Worm (Caenorhabditis elegans) whole organism, mixed stage, embryonic: ENCODE measurements around the gene Y105C5A.1274.
"Not testable (repeated sequence)": the region's sequence is repeated elsewhere in the genome, so short reads cannot be mapped to it uniquely, and the experiment has no call there.

Experiments
- bed-3 ChIP-seq: fragments of 200-800 bp; sonication (Bioruptor generic); optimal IDR thresholded peaks from 3 replicates; lab custom pipeline; 2018; ENCODE audit warnings: mild to moderate bottlenecking, missing genetic modification characterization, moderate library complexity, missing compliant biosample characterization
- blmp-1 ChIP-seq: fragments of 150-350 bp; optimal IDR thresholded peaks from 2 replicates; lab custom pipeline; 2014; ENCODE audit warnings: missing biosample characterization, missing genetic modification characterization
- ceh-39 ChIP-seq: fragments of 150-350 bp; optimal IDR thresholded peaks from 2 replicates; lab custom pipeline; 2014; ENCODE audit warnings: missing biosample characterization, missing genetic modification characterization
- ceh-43 ChIP-seq: fragments of 200-800 bp; sonication (Bioruptor generic); optimal IDR thresholded peaks from 2 replicates; lab custom pipeline; 2018; ENCODE audit warnings: mild to moderate bottlenecking, missing genetic modification characterization, moderate library complexity, missing compliant biosample characterization
- ces-1 ChIP-seq: fragments of 150-350 bp; optimal IDR thresholded peaks from 2 replicates; lab custom pipeline; 2014; ENCODE audit warnings: missing biosample characterization, missing genetic modification reagents, missing genetic modification characterization
- cnd-1 ChIP-seq: fragments of 200-800 bp; sonication (Bioruptor generic); optimal IDR thresholded peaks from 2 replicates; lab custom pipeline; 2018; ENCODE audit warnings: mild to moderate bottlenecking, missing genetic modification characterization, missing compliant biosample characterization
- drap-1 ChIP-seq: fragments of 200-800 bp; sonication (Bioruptor generic); optimal IDR thresholded peaks from 3 replicates; lab custom pipeline; 2018; ENCODE audit warnings: mild to moderate bottlenecking, missing genetic modification characterization, missing compliant biosample characterization
- elt-1 ChIP-seq: sonication (generic microtip); optimal IDR thresholded peaks from 2 replicates; lab custom pipeline; 2017; ENCODE audit warnings: missing genetic modification characterization, mild to moderate bottlenecking, missing compliant biosample characterization, antibody characterized with exemption, moderate library complexity, borderline replicate concordance; ENCODE audit not compliant: insufficient read depth
- elt-3 ChIP-seq: fragments of 150-350 bp; optimal IDR thresholded peaks from 2 replicates; lab custom pipeline; 2014; ENCODE audit warnings: missing biosample characterization, missing genetic modification characterization
- flh-1 ChIP-seq: fragments of 200-800 bp; sonication (Bioruptor generic); optimal IDR thresholded peaks from 2 replicates; lab custom pipeline; 2018; ENCODE audit warnings: mild to moderate bottlenecking, missing genetic modification characterization, moderate library complexity, missing compliant biosample characterization
- hlh-1 ChIP-seq: fragments of 150-350 bp; optimal IDR thresholded peaks from 2 replicates; lab custom pipeline; 2014; ENCODE audit warnings: missing biosample characterization, missing genetic modification reagents, missing genetic modification characterization
- lin-13 ChIP-seq: fragments of 150-350 bp; optimal IDR thresholded peaks from 2 replicates; lab custom pipeline; 2014; ENCODE audit warnings: missing biosample characterization, missing genetic modification characterization
- lin-32 ChIP-seq: fragments of 200-800 bp; sonication (Bioruptor generic); optimal IDR thresholded peaks from 2 replicates; lab custom pipeline; 2018; ENCODE audit warnings: mild to moderate bottlenecking, missing genetic modification characterization, missing compliant biosample characterization
- lsy-2 ChIP-seq: fragments of 150-350 bp; optimal IDR thresholded peaks from 2 replicates; lab custom pipeline; 2014; ENCODE audit warnings: missing biosample characterization, missing genetic modification characterization
- mab-5 ChIP-seq: fragments of 150-350 bp; optimal IDR thresholded peaks from 2 replicates; lab custom pipeline; 2014; ENCODE audit warnings: missing biosample characterization, missing genetic modification characterization
- mep-1 ChIP-seq: fragments of 150-350 bp; optimal IDR thresholded peaks from 2 replicates; lab custom pipeline; 2017; ENCODE audit warnings: missing biosample characterization, missing genetic modification reagents, missing genetic modification characterization, inconsistent platforms
- nhr-2 ChIP-seq: fragments of 150-350 bp; optimal IDR thresholded peaks from 2 replicates; lab custom pipeline; 2014; ENCODE audit warnings: missing biosample characterization, missing genetic modification characterization
- nhr-237 ChIP-seq: fragments of 150-350 bp; optimal IDR thresholded peaks from 2 replicates; lab custom pipeline; 2014; ENCODE audit warnings: missing biosample characterization, missing genetic modification characterization
- nhr-28 ChIP-seq: fragments of 150-350 bp; optimal IDR thresholded peaks from 2 replicates; lab custom pipeline; 2014; ENCODE audit warnings: missing biosample characterization, missing genetic modification characterization
- pha-4 ChIP-seq: fragments of 150-350 bp; optimal IDR thresholded peaks from 2 replicates; lab custom pipeline; 2018; ENCODE audit warnings: missing biosample characterization, missing genetic modification reagents, missing genetic modification characterization
- sem-2 ChIP-seq: fragments of 200-800 bp; sonication (Bioruptor generic); optimal IDR thresholded peaks from 2 replicates; lab custom pipeline; 2018; ENCODE audit warnings: mild to moderate bottlenecking, missing genetic modification characterization, missing compliant biosample characterization
- snpc-4 ChIP-seq: fragments of 150-350 bp; optimal IDR thresholded peaks from 2 replicates; lab custom pipeline; 2014; ENCODE audit warnings: missing biosample characterization, missing genetic modification characterization
- sptf-1 ChIP-seq: sonication (generic microtip); optimal IDR thresholded peaks from 2 replicates; lab custom pipeline; 2017; ENCODE audit warnings: mild to moderate bottlenecking, missing genetic modification characterization, moderate library complexity, missing compliant biosample characterization
- tbx-8 ChIP-seq: fragments of 200-800 bp; sonication (Bioruptor generic); optimal IDR thresholded peaks from 2 replicates; lab custom pipeline; 2018; ENCODE audit warnings: mild to moderate bottlenecking, missing genetic modification characterization, moderate library complexity, missing compliant biosample characterization
- unc-39 ChIP-seq: fragments of 150-350 bp; optimal IDR thresholded peaks from 2 replicates; lab custom pipeline; 2014; ENCODE audit warnings: missing biosample characterization, missing genetic modification characterization
- unc-62 ChIP-seq: fragments of 150-350 bp; optimal IDR thresholded peaks from 2 replicates; lab custom pipeline; 2014; ENCODE audit warnings: missing biosample characterization, missing genetic modification reagents, missing genetic modification characterization
- zip-8 ChIP-seq: fragments of 150-350 bp; optimal IDR thresholded peaks from 2 replicates; lab custom pipeline; 2014; ENCODE audit warnings: missing biosample characterization, missing genetic modification characterization

Y105C5A.1274 gene

ce11 chrIV:15634240-15634789 lies at the start of gene Y105C5A.1274:
Y105C5A.1274 (plus strand) TSS chrIV:15634739.
- TF ChIP-seq lsy-2: peak; percentile 23

- TF ChIP-seq snpc-4 (no peak), ces-1 (GFP tag; lab: Kevin White, UChicago) (no peak), hlh-1 (no peak)
Measured at ce11 chrIV:15588879-15589278, 45.7 kb upstream of the Y105C5A.1274 start.

- not testable (repeated sequence) for TF ChIP-seq pha-4 (tag; lab: Kevin White, UChicago); sem-2 (GFP tag; lab: Kevin White, UChicago); blmp-1 (tag; lab: Kevin White, UChicago)
- TF ChIP-seq, all 35 proteins: peak for 0; not testable (repeated sequence) for 35
Measured at ce11 chrIV:15590397-15590796, 44.1 kb upstream of the Y105C5A.1274 start, which contains the start of gene abu-5. abu-5 (plus strand) TSS chrIV:15590697.

- TF ChIP-seq unc-62 (GFP tag; lab: Kevin White, UChicago): no peak
- no peak for TF ChIP-seq nhr-28 (tag; lab: Kevin White, UChicago)
- no peak for TF ChIP-seq snpc-4
- no peak for TF ChIP-seq nhr-2 (tag; lab: Kevin White, UChicago)
- TF ChIP-seq elt-3 (tag; lab: Kevin White, UChicago): no peak
- no peak for TF ChIP-seq ceh-39 (tag; lab: Kevin White, UChicago)
- TF ChIP-seq tbx-8 (GFP tag; lab: Kevin White, UChicago): no peak
- TF ChIP-seq ceh-43 (GFP tag; lab: Kevin White, UChicago): no peak
- TF ChIP-seq drap-1 (GFP tag; lab: Kevin White, UChicago): no peak
- TF ChIP-seq unc-39 (tag; lab: Kevin White, UChicago): no peak
- no peak for TF ChIP-seq cnd-1 (tag; lab: Kevin White, UChicago)
- TF ChIP-seq flh-1 (GFP tag; lab: Kevin White, UChicago): no peak
- no peak for TF ChIP-seq elt-1 (tag; lab: Kevin White, UChicago)
- no peak for TF ChIP-seq sptf-1 (tag; lab: Kevin White, UChicago)
Measured at ce11 chrIV:15591975-15592374, 42.6 kb upstream of the Y105C5A.1274 start.

- TF ChIP-seq pha-4 (tag; lab: Kevin White, UChicago) (no peak), nhr-237 (tag; lab: Kevin White, UChicago) (no peak), nhr-28 (tag; lab: Kevin White, UChicago) (no peak), flh-1 (GFP tag; lab: Kevin White, UChicago) (no peak), zip-8 (tag; lab: Kevin White, UChicago) (no peak), elt-3 (tag; lab: Kevin White, UChicago) (no peak), nhr-2 (tag; lab: Kevin White, UChicago) (no peak), lsy-2 (no peak), mep-1 (tag; lab: Kevin White, UChicago) (no peak), unc-62 (GFP tag; lab: Kevin White, UChicago) (no peak), blmp-1 (tag; lab: Kevin White, UChicago) (no peak), lin-13 (no peak), lin-32 (no peak), unc-39 (tag; lab: Kevin White, UChicago) (no peak), mab-5 (no peak), cnd-1 (tag; lab: Kevin White, UChicago) (no peak)
Measured at ce11 chrIV:15593078-15593477, 41.5 kb upstream of the Y105C5A.1274 start.

- TF ChIP-seq blmp-1 (tag; lab: Kevin White, UChicago); bed-3 (GFP tag; lab: Kevin White, UChicago); flh-1 (GFP tag; lab: Kevin White, UChicago): not testable (repeated sequence)
- TF ChIP-seq, all 35 proteins: peak for 0; not testable (repeated sequence) for 35
Measured at ce11 chrIV:15594935-15595620, 39.5 kb upstream of the Y105C5A.1274 start, which contains the start of the genes pqn-78 and pqn-79. pqn-78 (minus strand) TSS chrIV:15595035. pqn-79 (plus strand) TSS chrIV:15595570.
